Fruit fly (Drosophila melanogaster) whole organism, embryonic: ENCODE results near the gene zen.

ENCODE experiments used
- Atf-2 ChIP-seq: fragments of 200-800 bp; sonication (Bioruptor generic); optimal IDR thresholded peaks from 2 replicates; lab custom pipeline; 2016; ENCODE audit warnings: missing biosample characterization, missing genetic modification characterization
- CG10431 ChIP-seq: fragments of 200-800 bp; sonication (Bioruptor generic); optimal IDR thresholded peaks from 3 replicates; lab custom pipeline; 2018; ENCODE audit warnings: missing biosample characterization, mild to moderate bottlenecking, missing genetic modification characterization
- CG11504 ChIP-seq: fragments of 200-800 bp; sonication (Bioruptor generic); optimal IDR thresholded peaks from 3 replicates; lab custom pipeline; 2019; ENCODE audit warnings: missing biosample characterization, mild to moderate bottlenecking, missing genetic modification characterization, moderate library complexity
- CG12219 ChIP-seq: fragments of 200-800 bp; sonication (Bioruptor generic); optimal IDR thresholded peaks from 3 replicates; lab custom pipeline; 2018; ENCODE audit warnings: missing biosample characterization, mild to moderate bottlenecking, missing genetic modification characterization
- CG17829 ChIP-seq: fragments of 200-800 bp; optimal IDR thresholded peaks from 2 replicates; lab custom pipeline; 2019; ENCODE audit warnings: missing biosample characterization, mild to moderate bottlenecking, missing genetic modification characterization, moderate library complexity
- CG18599 ChIP-seq: fragments of 200-800 bp; sonication (Bioruptor generic); optimal IDR thresholded peaks from 3 replicates; lab custom pipeline; 2017; ENCODE audit warnings: missing biosample characterization, missing genetic modification characterization, mild to moderate bottlenecking, moderate library complexity, missing genetic modification reagents
- CG2116 ChIP-seq: fragments of 200-800 bp; sonication (Bioruptor generic); optimal IDR thresholded peaks from 3 replicates; lab custom pipeline; 2018; ENCODE audit warnings: missing biosample characterization, mild to moderate bottlenecking, missing genetic modification characterization
- CG31365 ChIP-seq: fragments of 200-800 bp; sonication (Bioruptor generic); optimal IDR thresholded peaks from 2 replicates; lab custom pipeline; 2018; ENCODE audit warnings: missing biosample characterization, mild to moderate bottlenecking, missing genetic modification characterization
- CG5953 ChIP-seq: fragments of 200-800 bp; sonication (Bioruptor generic); IDR thresholded peaks from 2 replicates; pipeline ENCODE4 v1.3.6; 2022; ENCODE audit warnings: missing biosample characterization, missing genetic modification characterization
- CG8765 ChIP-seq: fragments of 200-800 bp; sonication (Bioruptor generic); IDR thresholded peaks from 2 replicates; pipeline ENCODE4 v1.3.6; 2022; ENCODE audit warnings: missing biosample characterization, missing genetic modification characterization
- CTCF ChIP-seq: fragments of 200-800 bp; sonication (Bioruptor generic); optimal IDR thresholded peaks from 2 replicates; lab custom pipeline; 2017; ENCODE audit warnings: missing biosample characterization, mild to moderate bottlenecking, missing genetic modification characterization, moderate library complexity
- CrebB ChIP-seq: fragments of 200-800 bp; sonication (Bioruptor generic); optimal IDR thresholded peaks from 3 replicates; lab custom pipeline; 2018; ENCODE audit warnings: missing biosample characterization, mild to moderate bottlenecking, missing genetic modification characterization
- Dad ChIP-seq: fragments of 200-800 bp; sonication (Bioruptor generic); optimal IDR thresholded peaks from 3 replicates; lab custom pipeline; 2016; ENCODE audit warnings: missing biosample characterization, missing genetic modification characterization
- Dfd ChIP-seq, 2 experiments: fragments of >200 bp; optimal IDR thresholded peaks; 2 replicates each; lab custom pipeline; 2017; ENCODE audit warnings: missing biosample characterization in 2 of 2, missing genetic modification characterization in 2 of 2
- GATAe ChIP-seq: fragments of 200-800 bp; sonication (Bioruptor generic); conservative IDR thresholded peaks from 2 replicates; pipeline ENCODE4 v1.3.6; 2022; ENCODE audit warnings: missing biosample characterization, missing genetic modification characterization
- HHEX ChIP-seq: fragments of 200-800 bp; sonication (Bioruptor generic); optimal IDR thresholded peaks from 3 replicates; lab custom pipeline; 2017; ENCODE audit warnings: missing biosample characterization, mild to moderate bottlenecking, missing genetic modification characterization, missing genetic modification reagents
- Hr51 ChIP-seq, 2 experiments: fragments of 200-800 bp; sonication (Bioruptor generic); optimal IDR thresholded peaks; 2 replicates in 1 of 2; 3 replicates in 1 of 2; lab custom pipeline; 2016 to 2018; ENCODE audit warnings: missing biosample characterization in 2 of 2, missing genetic modification characterization in 2 of 2, mild to moderate bottlenecking in 1 of 2, moderate library complexity in 1 of 2
- MTF-1 ChIP-seq: fragments of 200-800 bp; sonication (Bioruptor generic); optimal IDR thresholded peaks from 2 replicates; lab custom pipeline; 2018; ENCODE audit warnings: missing biosample characterization, mild to moderate bottlenecking, missing genetic modification characterization, borderline replicate concordance
- Med ChIP-seq: fragments of 200-800 bp; sonication (Bioruptor generic); peaks from one replicate; lab custom pipeline; 2016; ENCODE audit warnings: missing biosample characterization, missing genetic modification characterization, mild to moderate bottlenecking, inconsistent platforms, moderate library complexity
- NfI ChIP-seq: fragments of 200-800 bp; sonication (Bioruptor generic); optimal IDR thresholded peaks from 3 replicates; lab custom pipeline; 2018; ENCODE audit warnings: missing biosample characterization, mild to moderate bottlenecking, missing genetic modification characterization, moderate library complexity
- Oaz ChIP-seq: fragments of 200-800 bp; sonication (Bioruptor generic); IDR thresholded peaks from 2 replicates; pipeline ENCODE4 v1.3.6; 2022; ENCODE audit warnings: missing biosample characterization, missing genetic modification characterization
- Scr ChIP-seq: fragments of 200-800 bp; sonication (Bioruptor generic); IDR thresholded peaks from 2 replicates; pipeline ENCODE4 v1.3.6; 2022; ENCODE audit warnings: missing biosample characterization, missing genetic modification characterization; ENCODE audit not compliant: partially characterized antibody
- Six4 ChIP-seq: fragments of 200-800 bp; sonication (Bioruptor generic); optimal IDR thresholded peaks from 2 replicates; lab custom pipeline; 2016; ENCODE audit warnings: missing biosample characterization, missing genetic modification characterization
- Sry-δ ChIP-seq: fragments of 200-800 bp; sonication (Bioruptor generic); optimal IDR thresholded peaks from 2 replicates; lab custom pipeline; 2016; ENCODE audit warnings: missing biosample characterization, missing genetic modification characterization
- Stat92E ChIP-seq, 3 experiments: fragments of >200 bp in 2 of 3; fragments of 200-800 bp in 1 of 3; sonication (Bioruptor generic) in 1 of 3; optimal IDR thresholded peaks; 2 replicates each; lab custom pipeline; 2017 to 2019; ENCODE audit warnings: missing biosample characterization in 3 of 3, missing genetic modification characterization in 3 of 3, mild to moderate bottlenecking in 1 of 3, moderate library complexity in 1 of 3
- Taf1 ChIP-seq: fragments of 200-800 bp; sonication (Bioruptor generic); IDR thresholded peaks from 2 replicates; pipeline ENCODE4 v1.3.6; 2022; ENCODE audit warnings: missing biosample characterization, missing genetic modification characterization
- Tbp ChIP-seq: fragments of >200 bp; optimal IDR thresholded peaks from 2 replicates; lab custom pipeline; 2018; ENCODE audit warnings: missing biosample characterization, missing genetic modification characterization
- Trl ChIP-seq, 3 experiments: fragments of >200 bp in 2 of 3; fragments of 200-800 bp in 1 of 3; sonication (Bioruptor generic) in 1 of 3; optimal IDR thresholded peaks; 2 replicates in 1 of 3; 3 replicates in 2 of 3; lab custom pipeline; 2016 to 2017; ENCODE audit warnings: missing biosample characterization in 1 of 3, missing genetic modification characterization in 1 of 3
- abd-A ChIP-seq: fragments of 200-800 bp; sonication (Bioruptor generic); optimal IDR thresholded peaks from 3 replicates; lab custom pipeline; 2019; ENCODE audit warnings: missing biosample characterization, mild to moderate bottlenecking, missing genetic modification characterization, moderate library complexity
- amos ChIP-seq: fragments of 200-800 bp; sonication (Bioruptor generic); IDR thresholded peaks from 2 replicates; pipeline ENCODE4 v1.3.6; 2022; ENCODE audit warnings: missing biosample characterization, missing genetic modification characterization; ENCODE audit not compliant: partially characterized antibody
- aop ChIP-seq: fragments of 200-800 bp; sonication (Bioruptor generic); IDR thresholded peaks from 2 replicates; pipeline ENCODE4 v1.3.6; 2022; ENCODE audit warnings: missing biosample characterization, missing genetic modification characterization
- ara ChIP-seq: fragments of 200-800 bp; sonication (Bioruptor generic); IDR thresholded peaks from 2 replicates; pipeline ENCODE4 v1.3.6; 2022; ENCODE audit warnings: missing biosample characterization, missing genetic modification characterization
- ase ChIP-seq: fragments of 200-800 bp; sonication (Bioruptor generic); IDR thresholded peaks from 3 replicates; pipeline ENCODE4 v1.3.6; 2022; ENCODE audit warnings: missing biosample characterization, missing genetic modification characterization
- btn ChIP-seq: fragments of 200-800 bp; sonication (Bioruptor generic); optimal IDR thresholded peaks from 2 replicates; lab custom pipeline; 2016; ENCODE audit warnings: missing biosample characterization, missing genetic modification characterization
- crol ChIP-seq: fragments of 200-800 bp; sonication (Bioruptor generic); IDR thresholded peaks from 2 replicates; pipeline ENCODE4 v1.3.6; 2022; ENCODE audit warnings: missing biosample characterization, missing genetic modification characterization
- gcm ChIP-seq: fragments of 200-800 bp; sonication (Bioruptor generic); optimal IDR thresholded peaks from 2 replicates; lab custom pipeline; 2019; ENCODE audit warnings: missing biosample characterization, mild to moderate bottlenecking, missing genetic modification characterization, moderate library complexity
- gcm2 ChIP-seq: fragments of 200-800 bp; sonication (Bioruptor generic); optimal IDR thresholded peaks from 2 replicates; lab custom pipeline; 2016; ENCODE audit warnings: missing biosample characterization, missing genetic modification characterization
- gfzf ChIP-seq: fragments of 200-800 bp; sonication (Bioruptor generic); optimal IDR thresholded peaks from 2 replicates; lab custom pipeline; 2016; ENCODE audit warnings: missing biosample characterization, mild to moderate bottlenecking, missing genetic modification characterization, moderate library complexity
- ham ChIP-seq: fragments of 200-800 bp; sonication (Bioruptor generic); IDR thresholded peaks from 2 replicates; pipeline ENCODE4 v1.3.6; 2022; ENCODE audit warnings: missing biosample characterization, missing genetic modification characterization
- klu ChIP-seq: fragments of 200-800 bp; sonication (Bioruptor generic); IDR thresholded peaks from 2 replicates; pipeline ENCODE4 v1.3.6; 2022; ENCODE audit warnings: missing biosample characterization, missing genetic modification characterization
- lilli ChIP-seq: fragments of 200-800 bp; sonication (Bioruptor generic); optimal IDR thresholded peaks from 3 replicates; lab custom pipeline; 2016; ENCODE audit warnings: missing biosample characterization, missing genetic modification characterization
- nerfin-1 ChIP-seq: fragments of 200-800 bp; sonication (Bioruptor generic); optimal IDR thresholded peaks from 3 replicates; lab custom pipeline; 2019; ENCODE audit warnings: missing biosample characterization, mild to moderate bottlenecking, missing genetic modification characterization, moderate library complexity
- pho ChIP-seq: fragments of 200-800 bp; sonication (Bioruptor generic); optimal IDR thresholded peaks from 2 replicates; lab custom pipeline; 2016; ENCODE audit warnings: missing biosample characterization, missing genetic modification characterization
- rib ChIP-seq: fragments of 200-800 bp; sonication (Bioruptor generic); IDR thresholded peaks from 2 replicates; pipeline ENCODE4 v1.3.6; 2022; ENCODE audit warnings: missing biosample characterization, missing genetic modification characterization
- salm ChIP-seq: fragments of 200-800 bp; sonication (Bioruptor generic); optimal IDR thresholded peaks from 2 replicates; lab custom pipeline; 2018; ENCODE audit warnings: missing biosample characterization, mild to moderate bottlenecking, missing genetic modification characterization
- stc ChIP-seq: fragments of 200-800 bp; sonication (Bioruptor generic); IDR thresholded peaks from 2 replicates; pipeline ENCODE4 v1.3.6; 2022; ENCODE audit warnings: missing biosample characterization, missing genetic modification characterization
- tna ChIP-seq: fragments of 200-800 bp; sonication (Bioruptor generic); IDR thresholded peaks from 2 replicates; pipeline ENCODE4 v1.3.6; 2022; ENCODE audit warnings: missing biosample characterization, missing genetic modification characterization; ENCODE audit not compliant: partially characterized antibody
- toy ChIP-seq: fragments of 200-800 bp; sonication (Bioruptor generic); IDR thresholded peaks from 2 replicates; pipeline ENCODE4 v1.3.6; 2022; ENCODE audit warnings: missing biosample characterization, missing genetic modification characterization
- unc-4 ChIP-seq: fragments of 200-800 bp; sonication (Bioruptor generic); IDR thresholded peaks from 2 replicates; pipeline ENCODE4 v1.3.6; 2022; ENCODE audit warnings: missing biosample characterization, missing genetic modification characterization; ENCODE audit not compliant: partially characterized antibody
- zen2 ChIP-seq: fragments of 200-800 bp; sonication (Bioruptor generic); IDR thresholded peaks from 3 replicates; pipeline ENCODE4 v1.3.6; 2022; ENCODE audit warnings: missing biosample characterization, missing genetic modification characterization; ENCODE audit not compliant: partially characterized antibody

zen gene

DNA sequence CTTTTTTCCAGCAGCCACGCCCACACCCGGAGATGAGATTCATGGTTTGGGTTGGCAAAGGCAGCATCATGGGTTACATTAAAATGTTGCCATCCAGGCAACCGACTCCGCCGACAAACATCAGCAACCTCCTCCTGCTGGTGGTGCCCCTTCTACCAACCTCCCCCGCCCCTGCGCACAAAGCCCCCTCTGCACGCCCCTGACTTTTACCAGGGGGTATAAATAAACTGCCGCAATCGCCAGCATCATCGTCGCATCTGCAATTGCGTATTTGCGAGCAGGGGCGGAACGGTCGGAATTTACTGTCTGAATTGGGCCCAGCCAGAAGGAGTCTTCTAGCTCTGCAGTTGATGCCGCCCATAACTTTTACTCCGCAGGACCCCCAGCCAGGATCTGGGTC is 17.8 kb upstream of the zen start:
- TF ChIP-seq CG12219 (GFP tag; lab: Kevin White, UChicago) (no peak), Scr (0 out of 2 replicates have a peak, but pooled peaks have one; percentile 25), abd-A (tag; lab: Kevin White, UChicago) (peak; percentile 91), CG11504 (tag; lab: Kevin White, UChicago) (peak; percentile 49), zen2 (GFP tag; lab: Robert Waterston, UW) (no peak), crol (GFP tag; lab: Robert Waterston, UW) (peak; percentile 38; the same call in 1 of the 2 replicates)

DNA sequence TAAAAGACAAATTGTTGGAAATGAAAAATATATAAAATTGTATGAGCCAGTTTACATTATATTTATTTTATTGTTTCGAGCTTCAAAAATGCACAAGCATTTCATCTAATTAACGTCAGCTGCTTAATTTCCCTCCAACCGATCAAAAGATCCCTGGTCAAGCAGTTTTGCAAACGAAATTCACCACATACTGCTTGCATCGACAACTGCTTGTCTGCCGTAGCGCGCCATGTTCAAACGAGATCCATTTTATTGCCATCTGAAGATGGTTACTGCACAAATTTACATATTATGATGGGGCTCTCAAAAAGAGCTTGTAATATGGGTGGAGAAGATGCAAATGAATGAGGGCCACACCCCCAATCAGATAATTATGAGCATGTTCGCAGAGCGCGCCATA is 14.3 kb upstream of the zen start:
- TF ChIP-seq stc (GFP tag; lab: Robert Waterston, UW) (no peak), nerfin-1 (tag; lab: Kevin White, UChicago) (no peak), Atf-2 (GFP tag; lab: Kevin White, UChicago) (no peak), ara (GFP tag; lab: Robert Waterston, UW) (no peak), Six4 (no peak), GATAe (no peak), toy (GFP tag; lab: Robert Waterston, UW) (no peak), aop (GFP tag; lab: Robert Waterston, UW) (no peak), Med (GFP tag; lab: Kevin White, UChicago) (peak; percentile 64), CG10431 (GFP tag; lab: Kevin White, UChicago) (no peak), CG2116 (GFP tag; lab: Kevin White, UChicago) (peak; percentile 21), MTF-1 (GFP tag; lab: Kevin White, UChicago) (no peak), CG5953 (GFP tag; lab: Robert Waterston, UW) (no peak), CrebB (tag; lab: Kevin White, UChicago) (no peak), lilli (GFP tag; lab: Kevin White, UChicago) (no peak), gcm2 (GFP tag; lab: Kevin White, UChicago) (no peak), CG8765 (GFP tag; lab: Robert Waterston, UW) (no peak), gcm (GFP tag; lab: Kevin White, UChicago) (no peak), btn (GFP tag; lab: Kevin White, UChicago) (no peak), Dad (no peak), Dfd (GFP tag; optimal IDR thresholded peaks at IDR 0.05; lab: Kevin White, UChicago) (peak in 1 of 2 experiments; percentile 87), CG31365 (tag; lab: Kevin White, UChicago) (peak; percentile 98), klu (GFP tag; lab: Robert Waterston, UW) (no peak), rib (GFP tag; lab: Robert Waterston, UW) (no peak), Sry-δ (GFP tag; lab: Kevin White, UChicago) (no peak), pho (no peak), ham (GFP tag; lab: Robert Waterston, UW) (no peak), Stat92E (GFP tag; optimal IDR thresholded peaks at IDR 0.05; lab: Kevin White, UChicago) (no peak), unc-4 (GFP tag; lab: Robert Waterston, UW) (no peak), Hr51 (GFP tag; optimal IDR thresholded peaks at IDR 0.05; lab: Kevin White, UChicago) (no peak), CG17829 (tag; lab: Kevin White, UChicago) (peak; percentile 5), gfzf (GFP tag; lab: Kevin White, UChicago) (no peak), salm (tag; lab: Kevin White, UChicago) (no peak), ase (GFP tag; lab: Robert Waterston, UW) (no peak), tna (no peak), Taf1 (GFP tag; lab: Robert Waterston, UW) (no peak), HHEX (GFP tag; lab: Kevin White, UChicago) (no peak), Oaz (GFP tag; lab: Robert Waterston, UW) (no peak), CG18599 (no peak), Tbp (GFP tag; lab: Kevin White, UChicago) (no peak), amos (GFP tag; lab: Robert Waterston, UW) (no peak), CTCF (GFP tag; lab: Kevin White, UChicago) (peak; percentile 35), NfI (GFP tag; lab: Kevin White, UChicago) (no peak), Trl (optimal IDR thresholded peaks at IDR 0.05; lab: Kevin White, UChicago) (no peak), Trl (GFP tag; optimal IDR thresholded peaks at IDR 0.05; lab: Kevin White, UChicago) (no peak)
